Worm (Caenorhabditis elegans) whole organism, late embryonic: ENCODE measurements around the gene W06G6.15.

Source experiments
- T23F11.4 ChIP-seq: fragments of 200-800 bp; sonication (Bioruptor generic); optimal IDR thresholded peaks from 2 replicates; lab custom pipeline; 2018; ENCODE audit warnings: mild to moderate bottlenecking, missing genetic modification characterization, missing compliant biosample characterization
- ahr-1 ChIP-seq: sonication (generic microtip); optimal IDR thresholded peaks from 2 replicates; lab custom pipeline; 2016; ENCODE audit warnings: missing genetic modification characterization, missing compliant biosample characterization
- ama-1 ChIP-seq: fragments of 150-350 bp; optimal IDR thresholded peaks from 2 replicates; lab custom pipeline; 2014
- nfya-1 ChIP-seq: sonication (generic microtip); optimal IDR thresholded peaks from 2 replicates; lab custom pipeline; 2017; ENCODE audit warnings: missing genetic modification characterization, mild to moderate bottlenecking, missing compliant biosample characterization, antibody characterized with exemption, moderate library complexity
- tbx-2 ChIP-seq: sonication (generic microtip); optimal IDR thresholded peaks from 2 replicates; lab custom pipeline; 2016; ENCODE audit warnings: missing genetic modification characterization, missing compliant biosample characterization

- TF ChIP-seq ahr-1 (no peak), T23F11.4 (GFP tag; lab: Kevin White, UChicago) (no peak), nfya-1 (tag; lab: Kevin White, UChicago) (no peak), tbx-2 (tag; lab: Kevin White, UChicago) (no peak), ama-1 (lab: Kevin White, UChicago) (no peak)
Observed at ce11 chrV:16628991-16629390, 25.4 kb upstream of the W06G6.15 start, which contains the start of gene W06G6.2.
